Worm (Caenorhabditis elegans): Measurements from ENCODE around the gene max-1.

Gene max-1

DNA sequence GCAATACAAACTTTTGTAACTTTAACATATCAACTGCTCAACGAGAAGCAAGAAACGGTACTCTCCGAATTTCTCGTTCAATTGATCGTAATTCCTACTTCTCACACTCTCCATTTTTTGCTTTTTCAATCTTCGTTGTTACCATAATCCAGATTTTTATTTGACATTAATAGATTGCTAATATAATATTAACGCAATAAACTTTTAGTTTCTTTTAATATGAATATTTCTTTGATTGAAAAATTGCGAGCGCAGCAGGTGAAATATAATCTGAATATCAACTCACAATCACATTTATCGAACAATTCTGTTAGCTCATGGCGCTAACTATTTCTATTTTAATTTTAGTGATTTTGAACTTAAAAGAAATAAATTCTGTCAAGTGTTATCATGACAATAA, 27.7 kb downstream of the max-1 start, which contains the start of gene lurp-4:
lurp-4 (plus strand) TSS at position 301 of the 400 bp plus-strand sequence.
- TF ChIP-seq mls-2 (tag; optimal IDR thresholded peaks at IDR 0.05) (no peak), ces-1 (GFP tag; optimal IDR thresholded peaks at IDR 0.05) (no peak), ceh-83 (GFP tag; optimal IDR thresholded peaks at IDR 0.05) (no peak), ztf-11 (tag; optimal IDR thresholded peaks at IDR 0.05) (no peak), unc-39 (tag; optimal IDR thresholded peaks at IDR 0.05) (no peak), hlh-1 (tag; optimal IDR thresholded peaks at IDR 0.05) (no peak), unc-120 (tag; optimal IDR thresholded peaks at IDR 0.05; ENCODE audit: poor library complexity, severe bottlenecking) (no peak)

DNA sequence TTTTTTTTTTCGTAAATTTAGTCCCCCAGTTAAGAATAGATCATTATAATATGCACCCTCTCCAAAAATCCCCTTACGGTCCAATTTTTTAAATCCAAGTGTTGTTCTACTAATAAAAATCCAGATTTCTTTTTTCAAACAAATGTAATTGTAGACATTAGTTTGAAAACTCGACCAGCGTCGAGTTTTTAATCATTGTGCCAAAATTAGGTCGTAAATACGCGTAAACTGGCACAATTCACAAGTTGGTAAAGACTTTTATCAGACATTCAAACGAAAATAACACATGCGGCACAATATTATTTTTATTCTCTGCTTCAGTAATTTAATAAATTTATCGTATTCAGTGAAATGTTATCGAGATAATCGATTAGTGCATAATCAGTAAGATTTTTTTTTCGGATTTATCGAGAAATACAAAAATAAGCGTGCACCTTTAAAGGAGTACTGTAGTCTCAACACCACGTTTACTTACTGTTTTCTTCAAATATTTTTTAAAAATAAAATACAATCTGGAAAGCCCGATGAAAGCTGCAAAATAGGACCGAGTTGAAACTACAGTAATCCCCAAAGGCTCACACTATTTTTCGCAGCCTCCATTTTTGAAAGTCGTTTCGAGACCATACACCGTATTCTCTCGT, 29.8 kb downstream of the max-1 start, which contains the start of gene C34B4.4:
C34B4.4 (plus strand) TSS at position 276 of the 641 bp plus-strand sequence.
- TF ChIP-seq nhr-237 (tag; optimal IDR thresholded peaks at IDR 0.05) (no peak), nhr-12 (tag; optimal IDR thresholded peaks at IDR 0.05) (no peak), ceh-83 (GFP tag; optimal IDR thresholded peaks at IDR 0.05) (no peak), sptf-1 (tag; optimal IDR thresholded peaks at IDR 0.05) (no peak), nhr-76 (tag; optimal IDR thresholded peaks at IDR 0.05) (no peak), unc-120 (tag; optimal IDR thresholded peaks at IDR 0.05; ENCODE audit: poor library complexity, severe bottlenecking) (no peak), mep-1 (tag; optimal IDR thresholded peaks at IDR 0.05) (no peak), lin-32 (GFP tag; optimal IDR thresholded peaks at IDR 0.05) (no peak), nhr-28 (tag; optimal IDR thresholded peaks at IDR 0.05) (no peak), hlh-1 (tag; optimal IDR thresholded peaks at IDR 0.05) (no peak), ceh-39 (tag; optimal IDR thresholded peaks at IDR 0.05) (no peak), flh-1 (GFP tag; optimal IDR thresholded peaks at IDR 0.05) (no peak), ham-2 (GFP tag; optimal IDR thresholded peaks at IDR 0.05) (no peak), tbx-8 (GFP tag; optimal IDR thresholded peaks at IDR 0.05) (no peak), snpc-4 (tag; optimal IDR thresholded peaks at IDR 0.05) (no peak)

DNA sequence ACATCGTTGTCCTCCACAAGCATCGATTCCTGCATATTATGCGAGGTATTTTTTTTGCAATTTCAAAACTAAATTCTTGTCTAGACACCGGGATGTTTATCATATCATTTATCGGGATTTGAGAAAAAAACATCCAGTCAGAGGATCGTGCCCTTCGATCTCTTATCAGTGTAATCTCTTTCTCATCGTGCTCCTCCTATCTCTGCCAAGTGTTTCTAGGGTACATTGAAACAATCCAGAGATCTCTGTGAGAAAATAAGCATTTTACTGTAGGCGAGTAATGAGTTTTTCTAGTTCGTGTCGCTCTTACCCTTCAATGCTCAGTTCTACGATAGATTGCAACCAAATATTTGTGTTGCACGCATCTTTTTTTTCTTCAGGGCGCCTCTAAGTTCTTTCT, 31.5 kb downstream of the max-1 start:
- no peak for TF ChIP-seq nhr-76 (tag; optimal IDR thresholded peaks at IDR 0.05)
- no peak for TF ChIP-seq sptf-1 (tag; optimal IDR thresholded peaks at IDR 0.05)
- TF ChIP-seq hlh-1 (tag; optimal IDR thresholded peaks at IDR 0.05), result no peak
- no peak for TF ChIP-seq bed-3 (GFP tag; optimal IDR thresholded peaks at IDR 0.05)
- peak; percentile 14 for TF ChIP-seq elt-1 (tag; optimal IDR thresholded peaks at IDR 0.05; ENCODE audit: borderline replicate concordance, insufficient read depth)
- no peak for TF ChIP-seq drap-1 (GFP tag; optimal IDR thresholded peaks at IDR 0.05)
- no peak for TF ChIP-seq ceh-43 (GFP tag; optimal IDR thresholded peaks at IDR 0.05)

DNA sequence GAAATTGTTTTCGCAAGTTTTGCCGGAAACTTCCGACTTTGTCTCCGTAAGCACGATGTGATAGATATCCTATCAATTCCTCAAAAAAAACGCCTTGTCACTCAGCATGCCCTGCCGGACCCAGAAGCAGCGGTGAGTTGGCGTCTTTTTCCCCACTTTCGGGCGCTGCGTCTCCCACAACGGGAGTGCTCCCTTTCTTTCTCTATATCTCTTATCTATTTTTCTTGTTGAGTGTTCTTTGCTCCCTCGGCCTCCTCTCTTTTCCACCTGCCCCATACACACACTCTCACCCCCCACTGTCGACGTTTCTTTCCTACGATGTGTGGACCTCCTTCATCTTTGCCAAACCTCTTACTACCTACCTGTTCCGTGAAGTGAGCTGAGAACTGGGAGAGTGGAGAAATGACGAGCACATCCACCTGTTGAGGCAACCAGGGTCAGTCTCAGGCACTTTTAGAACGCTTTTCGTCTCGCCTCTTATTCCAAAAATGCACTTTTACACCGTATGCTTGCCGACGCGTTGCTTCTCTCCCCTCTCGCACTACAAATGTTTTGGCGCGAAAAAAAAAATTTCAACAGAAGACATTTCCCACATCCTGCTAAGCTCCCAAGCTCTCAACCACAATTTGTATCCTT, 34.0 kb downstream of the max-1 start:
- TF ChIP-seq flh-1 (GFP tag; optimal IDR thresholded peaks at IDR 0.05) (no peak), ces-1 (GFP tag; optimal IDR thresholded peaks at IDR 0.05) (no peak), unc-62 (GFP tag; optimal IDR thresholded peaks at IDR 0.05) (peak; percentile 93), ceh-39 (tag; optimal IDR thresholded peaks at IDR 0.05) (no peak), ztf-11 (tag; optimal IDR thresholded peaks at IDR 0.05) (peak; percentile 12), tbx-8 (GFP tag; optimal IDR thresholded peaks at IDR 0.05) (no peak), elt-1 (tag; optimal IDR thresholded peaks at IDR 0.05; ENCODE audit: borderline replicate concordance, insufficient read depth) (no peak), ceh-83 (GFP tag; optimal IDR thresholded peaks at IDR 0.05) (no peak), nhr-2 (tag; optimal IDR thresholded peaks at IDR 0.05) (no peak), bed-3 (GFP tag; optimal IDR thresholded peaks at IDR 0.05) (no peak), elt-3 (tag; optimal IDR thresholded peaks at IDR 0.05) (no peak), zip-8 (tag; optimal IDR thresholded peaks at IDR 0.05) (no peak), ham-2 (GFP tag; optimal IDR thresholded peaks at IDR 0.05) (no peak), ceh-43 (GFP tag; optimal IDR thresholded peaks at IDR 0.05) (no peak), unc-120 (tag; optimal IDR thresholded peaks at IDR 0.05; ENCODE audit: poor library complexity, severe bottlenecking) (peak; percentile 99), nhr-237 (tag; optimal IDR thresholded peaks at IDR 0.05) (peak; percentile 4), mls-2 (tag; optimal IDR thresholded peaks at IDR 0.05) (no peak), lsy-2 (tag; optimal IDR thresholded peaks at IDR 0.05) (peak; percentile 30), blmp-1 (tag; optimal IDR thresholded peaks at IDR 0.05) (no peak), unc-39 (tag; optimal IDR thresholded peaks at IDR 0.05) (no peak), nhr-76 (tag; optimal IDR thresholded peaks at IDR 0.05) (no peak), drap-1 (GFP tag; optimal IDR thresholded peaks at IDR 0.05) (no peak), hlh-1 (tag; optimal IDR thresholded peaks at IDR 0.05) (peak; percentile 52), pha-4 (tag; optimal IDR thresholded peaks at IDR 0.05) (peak; percentile 32), lin-13 (tag; optimal IDR thresholded peaks at IDR 0.05) (no peak), mab-5 (tag; optimal IDR thresholded peaks at IDR 0.05) (no peak), M03D4.4 (tag; optimal IDR thresholded peaks at IDR 0.05) (peak; percentile 10), sem-2 (GFP tag; optimal IDR thresholded peaks at IDR 0.05) (no peak), mep-1 (tag; optimal IDR thresholded peaks at IDR 0.05) (peak; percentile 52), cnd-1 (tag; optimal IDR thresholded peaks at IDR 0.05) (no peak), snpc-4 (tag; optimal IDR thresholded peaks at IDR 0.05) (no peak), lin-32 (GFP tag; optimal IDR thresholded peaks at IDR 0.05) (no peak), nhr-12 (tag; optimal IDR thresholded peaks at IDR 0.05) (no peak), nhr-28 (tag; optimal IDR thresholded peaks at IDR 0.05) (no peak), sptf-1 (tag; optimal IDR thresholded peaks at IDR 0.05) (peak; percentile 33)

All from whole organism, mixed stage, embryonic.